Worm (Caenorhabditis elegans) whole organism, late embryonic: Measurements from ENCODE around the gene sphk-1.
A peak's percentile ranks its signal among the peaks of the same experiment; 100 is the strongest.

Experiments
- C38D4.7 ChIP-seq: fragments of 200-800 bp; sonication (Bioruptor generic); optimal IDR thresholded peaks from 2 replicates; lab custom pipeline; 2018; ENCODE audit warnings: mild to moderate bottlenecking, missing genetic modification characterization, moderate library complexity, missing compliant biosample characterization
- K09A11.1 ChIP-seq: sonication (generic microtip); optimal IDR thresholded peaks from 2 replicates; lab custom pipeline; 2017; ENCODE audit warnings: antibody characterized with exemption, mild to moderate bottlenecking, missing genetic modification characterization, missing compliant biosample characterization; ENCODE audit not compliant: insufficient read depth
- Y22D7AL.16 ChIP-seq: sonication (generic microtip); optimal IDR thresholded peaks from 2 replicates; lab custom pipeline; 2016; ENCODE audit warnings: missing genetic modification characterization, missing compliant biosample characterization
- ahr-1 ChIP-seq: sonication (generic microtip); optimal IDR thresholded peaks from 2 replicates; lab custom pipeline; 2016; ENCODE audit warnings: missing genetic modification characterization, missing compliant biosample characterization
- ceh-14 ChIP-seq: sonication (generic microtip); optimal IDR thresholded peaks from 2 replicates; lab custom pipeline; 2016; ENCODE audit warnings: missing genotype, missing genetic modification characterization, missing compliant biosample characterization
- ceh-19 ChIP-seq: fragments of 200-800 bp; sonication (Bioruptor generic); optimal IDR thresholded peaks from 2 replicates; lab custom pipeline; 2018; ENCODE audit warnings: mild to moderate bottlenecking, missing genetic modification characterization, missing compliant biosample characterization
- ceh-2 ChIP-seq: sonication (generic microtip); optimal IDR thresholded peaks from 2 replicates; lab custom pipeline; 2016; ENCODE audit warnings: missing genotype, missing genetic modification characterization, missing compliant biosample characterization
- ceh-30 ChIP-seq: fragments of 150-350 bp; optimal IDR thresholded peaks from 2 replicates; lab custom pipeline; 2014; ENCODE audit warnings: missing biosample characterization, missing genetic modification characterization
- ceh-31 ChIP-seq: sonication (generic microtip); optimal IDR thresholded peaks from 2 replicates; lab custom pipeline; 2016; ENCODE audit warnings: missing genetic modification characterization, missing compliant biosample characterization
- ceh-48 ChIP-seq: sonication (generic microtip); optimal IDR thresholded peaks from 2 replicates; lab custom pipeline; 2016; ENCODE audit warnings: missing genetic modification characterization, inconsistent platforms, missing compliant biosample characterization
- dmd-4 ChIP-seq: sonication (generic microtip); optimal IDR thresholded peaks from 2 replicates; lab custom pipeline; 2016; ENCODE audit warnings: borderline replicate concordance, missing genetic modification characterization, missing compliant biosample characterization
- dve-1 ChIP-seq: sonication (generic microtip); optimal IDR thresholded peaks from 2 replicates; lab custom pipeline; 2017; ENCODE audit warnings: antibody characterized with exemption, mild to moderate bottlenecking, missing genetic modification characterization, missing compliant biosample characterization
- elt-4 ChIP-seq: sonication (generic microtip); optimal IDR thresholded peaks from 2 replicates; lab custom pipeline; 2016; ENCODE audit warnings: missing genetic modification characterization, missing compliant biosample characterization
- hlh-30 ChIP-seq: sonication (generic microtip); optimal IDR thresholded peaks from 2 replicates; lab custom pipeline; 2017; ENCODE audit warnings: antibody characterized with exemption, missing genetic modification characterization, missing compliant biosample characterization; ENCODE audit not compliant: insufficient read depth
- lim-6 ChIP-seq: sonication (generic microtip); optimal IDR thresholded peaks from 2 replicates; lab custom pipeline; 2016; ENCODE audit warnings: missing genetic modification characterization, missing compliant biosample characterization
- madf-2 ChIP-seq: sonication (generic microtip); optimal IDR thresholded peaks from 2 replicates; lab custom pipeline; 2017; ENCODE audit warnings: missing genetic modification characterization, missing compliant biosample characterization
- mec-3 ChIP-seq: sonication (generic microtip); optimal IDR thresholded peaks from 2 replicates; lab custom pipeline; 2016; ENCODE audit warnings: borderline replicate concordance, missing genetic modification characterization, missing compliant biosample characterization
- nhr-11 ChIP-seq: fragments of 150-350 bp; optimal IDR thresholded peaks from 2 replicates; lab custom pipeline; 2014; ENCODE audit warnings: missing biosample characterization, missing genetic modification characterization
- nhr-232 ChIP-seq: sonication (generic microtip); optimal IDR thresholded peaks from 2 replicates; lab custom pipeline; 2016; ENCODE audit warnings: missing genetic modification characterization, missing compliant biosample characterization
- odd-2 ChIP-seq: sonication (generic microtip); optimal IDR thresholded peaks from 2 replicates; lab custom pipeline; 2017; ENCODE audit warnings: antibody characterized with exemption, mild to moderate bottlenecking, missing genetic modification characterization, missing compliant biosample characterization
- pat-9 ChIP-seq: fragments of 200-800 bp; sonication (Bioruptor generic); optimal IDR thresholded peaks from 2 replicates; lab custom pipeline; 2018; ENCODE audit warnings: mild to moderate bottlenecking, missing genetic modification characterization, moderate library complexity, missing compliant biosample characterization
- pax-1 ChIP-seq: fragments of 150-350 bp; optimal IDR thresholded peaks from 2 replicates; lab custom pipeline; 2014; ENCODE audit warnings: missing biosample characterization, missing genetic modification characterization
- pha-4 ChIP-seq: fragments of 150-350 bp; optimal IDR thresholded peaks from 2 replicates; lab custom pipeline; 2018; ENCODE audit warnings: missing biosample characterization, missing genetic modification reagents, missing genetic modification characterization
- pqm-1 ChIP-seq: sonication (generic microtip); optimal IDR thresholded peaks from 2 replicates; lab custom pipeline; 2016; ENCODE audit warnings: missing genetic modification characterization, missing compliant biosample characterization
- ref-2 ChIP-seq: sonication (generic microtip); optimal IDR thresholded peaks from 2 replicates; lab custom pipeline; 2016; ENCODE audit warnings: missing genetic modification characterization, missing compliant biosample characterization
- sdc-2 ChIP-seq: sonication (generic microtip); optimal IDR thresholded peaks from 2 replicates; lab custom pipeline; 2016; ENCODE audit warnings: missing genotype, missing genetic modification characterization, missing compliant biosample characterization
- sox-2 ChIP-seq: fragments of 200-800 bp; sonication (Bioruptor generic); IDR thresholded peaks from 2 replicates; pipeline ENCODE4 v1.3.6; 2022; ENCODE audit warnings: missing genetic modification reagents, missing genetic modification characterization, missing compliant biosample characterization
- syd-9 ChIP-seq: sonication (generic microtip); optimal IDR thresholded peaks from 2 replicates; lab custom pipeline; 2016; ENCODE audit warnings: mild to moderate bottlenecking, missing genetic modification characterization, moderate library complexity, missing compliant biosample characterization
- unc-3 ChIP-seq, 2 experiments: fragments of 200-800 bp in 1 of 2; sonication (Bioruptor generic) in 1 of 2; sonication (generic microtip) in 1 of 2; conservative IDR thresholded peaks in 1 of 2; optimal IDR thresholded peaks in 1 of 2; 2 replicates each; pipeline versions ENCODE4 v1.3.6 to Lab custom; 2016 to 2022; ENCODE audit warnings: missing compliant biosample characterization in 2 of 2, missing genetic modification characterization in 2 of 2, missing genetic modification reagents in 1 of 2
- unc-42 ChIP-seq: sonication (generic microtip); optimal IDR thresholded peaks from 2 replicates; lab custom pipeline; 2016; ENCODE audit warnings: missing genotype, missing genetic modification characterization, missing compliant biosample characterization

sphk-1 gene

ce11 chrII:8664533-8664932 lies 36.9 kb downstream of the sphk-1 start, which contains the start of gene etc-1:
etc-1 (plus strand) TSS chrII:8664833.
- TF ChIP-seq dmd-4 (no peak), mec-3 (tag; lab: Kevin White, UChicago) (no peak), syd-9 (tag; lab: Kevin White, UChicago) (no peak), elt-4 (tag; lab: Kevin White, UChicago) (no peak), ref-2 (tag; lab: Kevin White, UChicago) (no peak), nhr-232 (tag; lab: Kevin White, UChicago) (no peak), C38D4.7 (GFP tag; lab: Kevin White, UChicago) (no peak), Y22D7AL.16 (no peak), pha-4 (tag; lab: Kevin White, UChicago) (no peak), sox-2 (GFP tag; lab: Robert Waterston, UW) (no peak), lim-6 (no peak), ceh-30 (no peak), K09A11.1 (tag; lab: Kevin White, UChicago) (no peak), ceh-2 (tag; lab: Kevin White, UChicago) (no peak), ahr-1 (tag; lab: Kevin White, UChicago) (no peak), pat-9 (no peak), ceh-14 (tag; lab: Kevin White, UChicago) (no peak), dve-1 (tag; lab: Kevin White, UChicago) (no peak)

ce11 chrII:8661539-8661938 lies 39.9 kb downstream of the sphk-1 start, which contains the start of the genes piga-1 and eif-2Bepsilon:
piga-1 (minus strand) TSS chrII:8661712.
eif-2Bepsilon (plus strand) TSS chrII:8661869.
- TF ChIP-seq ceh-48: peak; percentile 40
- peak; percentile 0 for TF ChIP-seq unc-42 (tag; lab: Kevin White, UChicago)
- no peak for TF ChIP-seq elt-4 (tag; lab: Kevin White, UChicago)
- TF ChIP-seq, all 69 proteins: peak for 2

- TF ChIP-seq unc-3 (GFP tag; conservative IDR thresholded peaks at IDR 0.05; lab: Robert Waterston, UW) (no peak), unc-3 (tag; optimal IDR thresholded peaks at IDR 0.05; lab: Kevin White, UChicago) (no peak), ceh-31 (no peak), ceh-19 (GFP tag; lab: Kevin White, UChicago) (no peak), sdc-2 (tag; lab: Kevin White, UChicago) (no peak), pax-1 (no peak), nhr-11 (tag; lab: Kevin White, UChicago) (no peak), madf-2 (tag; lab: Kevin White, UChicago) (no peak), pha-4 (tag; lab: Kevin White, UChicago) (no peak), nhr-232 (tag; lab: Kevin White, UChicago) (no peak)
Observed at ce11 chrII:8658835-8659234, 42.6 kb downstream of the sphk-1 start, which contains the start of gene atg-10. atg-10 (plus strand) TSS chrII:8659135.

ce11 chrII:8650644-8651159 lies 50.8 kb downstream of the sphk-1 start, which contains the start of gene pyr-1:
pyr-1 (plus strand) TSS chrII:8651109.
- TF ChIP-seq pqm-1 (tag; lab: Kevin White, UChicago) (no peak), odd-2 (tag; lab: Kevin White, UChicago) (no peak), hlh-30 (tag; lab: Kevin White, UChicago) (peak; percentile 45)
